Worm (Caenorhabditis elegans): ENCODE data around the gene hrg-7.

hrg-7 gene

ce11 chrV:12728062-12728665 lies 13.7 kb upstream of the hrg-7 start, which contains the start of the genes rpl-28 and mrpl-49 (continued):
- TF ChIP-seq ceh-32 (tag; optimal IDR thresholded peaks at IDR 0.05; ENCODE audit: poor library complexity) = no peak
- peak; percentile 96 for TF ChIP-seq nhr-77 (tag; optimal IDR thresholded peaks at IDR 0.05)
- TF ChIP-seq nhr-28 (tag; optimal IDR thresholded peaks at IDR 0.05) = peak; percentile 80
- TF ChIP-seq cey-2 (tag; optimal IDR thresholded peaks at IDR 0.05; ENCODE audit: borderline replicate concordance, insufficient read depth) = no peak
- no peak for TF ChIP-seq ceh-44 (GFP tag; IDR thresholded peaks at IDR 0.05)
- TF ChIP-seq Y105C5A.15 (GFP tag; IDR thresholded peaks at IDR 0.05) = no peak
- no peak for TF ChIP-seq tra-1 (GFP tag; IDR thresholded peaks at IDR 0.05)
- TF ChIP-seq daf-19 (GFP tag; conservative IDR thresholded peaks at IDR 0.05) = no peak
- TF ChIP-seq mep-1 (tag; optimal IDR thresholded peaks at IDR 0.05) = peak; percentile 86
- no peak; the same call in 1 of the 2 replicates for TF ChIP-seq hmg-1.1 (GFP tag; IDR thresholded peaks at IDR 0.05)
- no peak for TF ChIP-seq fos-1 (tag; optimal IDR thresholded peaks at IDR 0.05)
- no peak for TF ChIP-seq jun-1 (tag; optimal IDR thresholded peaks at IDR 0.05)
- TF ChIP-seq R02D3.7 (tag; optimal IDR thresholded peaks at IDR 0.05) = peak; percentile 79
- TF ChIP-seq daf-8 (GFP tag; IDR thresholded peaks at IDR 0.05) = no peak
- TF ChIP-seq unc-62 (GFP tag; optimal IDR thresholded peaks at IDR 0.05 in 1 of 2) = peak in 1 of 2 experiments; percentile 71
- TF ChIP-seq unc-62 (tag; optimal IDR thresholded peaks at IDR 0.05) = no peak
- TF ChIP-seq spr-1 (tag; optimal IDR thresholded peaks at IDR 0.05) = no peak
- TF ChIP-seq nhr-10 (tag; optimal IDR thresholded peaks at IDR 0.05) = no peak
- no peak for TF ChIP-seq arid-1 (GFP tag; conservative IDR thresholded peaks at IDR 0.05)
- no peak for TF ChIP-seq lin-29 (GFP tag; IDR thresholded peaks at IDR 0.05)
- 0 out of 2 replicates have a peak, but pooled peaks have one; percentile 6 for TF ChIP-seq vab-7 (GFP tag; IDR thresholded peaks at IDR 0.05)
- no peak for TF ChIP-seq zfp-3 (GFP tag; conservative IDR thresholded peaks at IDR 0.05)
- no peak for TF ChIP-seq egl-43 (GFP tag; IDR thresholded peaks at IDR 0.05)
- TF ChIP-seq mdt-29 (GFP tag; IDR thresholded peaks at IDR 0.05) = no peak
- TF ChIP-seq ceh-62 (tag; optimal IDR thresholded peaks at IDR 0.05) = no peak
- TF ChIP-seq ztf-11 (tag; optimal IDR thresholded peaks at IDR 0.05) = no peak
- 0 out of 2 replicates have a peak, but pooled peaks have one; percentile 57 for TF ChIP-seq nhr-42 (GFP tag; IDR thresholded peaks at IDR 0.05)
- no peak for TF ChIP-seq F26F4.8 (GFP tag; conservative IDR thresholded peaks at IDR 0.05)
- peak; percentile 88 for TF ChIP-seq nhr-11 (tag; optimal IDR thresholded peaks at IDR 0.05)
- TF ChIP-seq ZK546.5 (tag; optimal IDR thresholded peaks at IDR 0.05) = no peak
- peak; percentile 38 to 94 for TF ChIP-seq lsy-2 (tag; optimal IDR thresholded peaks at IDR 0.05)
- no peak for TF ChIP-seq F10B5.3 (tag; optimal IDR thresholded peaks at IDR 0.05)
- no peak for TF ChIP-seq dmd-9 (GFP tag; IDR thresholded peaks at IDR 0.05)
- TF ChIP-seq hlh-11 (tag; optimal IDR thresholded peaks at IDR 0.05) = no peak
- peak; percentile 57 for TF ChIP-seq fkh-10 (GFP tag; optimal IDR thresholded peaks at IDR 0.05)
- no peak for TF ChIP-seq set-16 (GFP tag; IDR thresholded peaks at IDR 0.05)
- no peak for TF ChIP-seq Y5F2A.4 (GFP tag; optimal IDR thresholded peaks at IDR 0.05)
- no peak for TF ChIP-seq tag-97 (GFP tag; IDR thresholded peaks at IDR 0.05)
- TF ChIP-seq nhr-76 (tag; optimal IDR thresholded peaks at IDR 0.05) = no peak
- TF ChIP-seq ctbp-1 (GFP tag; IDR thresholded peaks at IDR 0.05) = no peak
- TF ChIP-seq duxl-1 (tag; optimal IDR thresholded peaks at IDR 0.05; ENCODE audit: poor library complexity) = no peak
- TF ChIP-seq aha-1 (tag) = peak; percentile 46
- TF ChIP-seq egl-27 (tag; optimal IDR thresholded peaks at IDR 0.05) = no peak
- TF ChIP-seq D1046.2 (GFP tag; IDR thresholded peaks at IDR 0.05) = no peak
- no peak for TF ChIP-seq unc-39 (tag; optimal IDR thresholded peaks at IDR 0.05)
- TF ChIP-seq nhr-111 (GFP tag; optimal IDR thresholded peaks at IDR 0.05) = no peak
- peak; percentile 86 for TF ChIP-seq lin-15B (tag; optimal IDR thresholded peaks at IDR 0.05)
- TF ChIP-seq mdl-1 (tag; optimal IDR thresholded peaks at IDR 0.05) = peak in 1 of 2 experiments; percentile 20
- TF ChIP-seq rbr-2 (tag; optimal IDR thresholded peaks at IDR 0.05) = peak; percentile 73
- TF ChIP-seq lir-3 (tag; optimal IDR thresholded peaks at IDR 0.05) = no peak
- TF ChIP-seq daf-12 (tag; optimal IDR thresholded peaks at IDR 0.05) = no peak
- no peak for TF ChIP-seq gei-8 (GFP tag; optimal IDR thresholded peaks at IDR 0.05)

Data from whole organism, L4 larva.